Worm (Caenorhabditis elegans) whole organism, dauer: ENCODE measurements around the gene F07F6.8.

Experiments used
- unc-62 ChIP-seq: sonication (generic microtip); optimal IDR thresholded peaks from 2 replicates; lab custom pipeline; 2017; ENCODE audit warnings: missing biosample characterization, missing genetic modification reagents, missing genetic modification characterization

Gene F07F6.8

DNA sequence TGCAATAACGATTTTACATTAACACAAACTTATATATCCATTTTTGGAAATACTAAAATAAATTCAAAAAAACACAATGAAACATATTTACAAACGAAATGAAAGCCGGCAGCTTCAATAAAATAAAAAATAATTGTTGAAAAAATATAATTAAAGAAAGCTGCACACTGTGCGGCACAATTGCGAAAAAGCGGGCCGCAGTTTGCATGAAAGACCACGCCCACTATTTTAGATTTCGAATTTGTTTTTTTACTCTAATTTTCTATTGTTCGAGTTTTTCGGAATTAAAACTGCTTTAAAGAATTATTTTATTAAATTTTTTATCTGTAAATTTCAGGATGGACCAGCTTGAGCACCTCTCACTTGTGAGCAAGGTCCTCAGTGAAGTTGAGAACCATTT, 26.3 kb downstream of the F07F6.8 start, which contains the start of gene mog-5:
mog-5 (plus strand) TSS at position 338 of the 400 bp plus-strand sequence.
- no peak for TF ChIP-seq unc-62 (GFP tag; lab: Kevin White, UChicago)

ce11 chrII:5398779-5399178, 26.8 kb downstream of the F07F6.8 start, which contains the start of gene fbxl-3:
Gene fbxl-3, minus strand, starts transcription at chrII:5398902.
- no peak for TF ChIP-seq unc-62 (GFP tag; lab: Kevin White, UChicago)

ce11 chrII:5395594-5395993, 29.9 kb downstream of the F07F6.8 start, which contains the start of gene pink-1:
Gene pink-1, minus strand, starts transcription at chrII:5395694.
- TF ChIP-seq unc-62 (GFP tag; lab: Kevin White, UChicago): no peak

DNA sequence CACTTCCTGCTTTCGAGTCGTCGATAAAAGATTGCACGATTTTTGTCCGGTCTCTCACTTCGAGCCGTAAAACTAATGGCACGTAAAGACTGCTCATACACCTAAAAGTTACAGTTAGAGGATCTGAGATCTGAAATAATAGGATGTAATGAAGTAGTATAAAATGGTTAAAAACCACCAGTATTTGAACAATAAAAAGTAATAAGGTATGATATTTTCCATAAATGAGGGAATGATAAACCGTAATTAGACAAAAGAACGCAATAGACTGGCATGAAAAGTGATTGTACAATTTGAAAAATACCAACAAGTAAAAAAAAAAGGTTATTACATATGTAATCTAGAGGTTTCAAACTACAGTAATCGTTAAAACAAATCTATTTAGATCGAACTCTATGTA, 32.4 kb downstream of the F07F6.8 start, which contains the start of gene brap-2:
brap-2 (minus strand) TSS at position 101 of the 400 bp plus-strand sequence.
- TF ChIP-seq unc-62 (GFP tag; lab: Kevin White, UChicago): no peak

- TF ChIP-seq unc-62 (GFP tag; lab: Kevin White, UChicago): no peak
Observed at ce11 chrII:5391447-5391846, 34.1 kb downstream of the F07F6.8 start.

- no peak for TF ChIP-seq unc-62 (GFP tag; lab: Kevin White, UChicago)
Observed at ce11 chrII:5389831-5390323, 35.7 kb downstream of the F07F6.8 start, which contains the start of gene ndx-6. Gene ndx-6, minus strand, starts transcription at chrII:5389881.

ce11 chrII:5388786-5389421, 36.6 kb downstream of the F07F6.8 start, which contains the start of gene rsp-4:
Gene rsp-4, minus strand, starts transcription at chrII:5388836.
- no peak for TF ChIP-seq unc-62 (GFP tag; lab: Kevin White, UChicago)

DNA sequence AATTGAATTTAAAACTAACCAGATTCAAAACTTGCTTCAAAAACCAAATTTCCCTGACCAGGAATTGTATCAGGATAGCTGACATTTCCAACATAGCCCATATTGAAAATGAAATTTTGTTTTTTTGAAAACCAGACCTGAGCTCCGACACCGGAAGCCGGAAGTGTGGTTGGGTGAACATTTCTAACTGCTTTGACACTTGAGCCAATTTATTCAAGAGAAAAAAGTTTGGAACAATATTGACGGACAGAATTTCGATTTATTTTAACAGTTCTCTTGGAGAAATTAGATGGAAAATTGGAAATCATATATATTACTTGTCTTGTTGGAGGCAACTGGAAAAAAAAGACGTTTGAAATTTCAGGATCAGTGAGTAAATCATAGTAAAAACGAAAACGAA, 38.3 kb downstream of the F07F6.8 start, which contains the start of gene ccpp-6:
ccpp-6 (minus strand) TSS at position 101 of the 400 bp plus-strand sequence.
- TF ChIP-seq unc-62 (GFP tag; lab: Kevin White, UChicago): no peak

- no peak for TF ChIP-seq unc-62 (GFP tag; lab: Kevin White, UChicago)
Observed at ce11 chrII:5384282-5384681, 41.3 kb downstream of the F07F6.8 start.

ce11 chrII:5379614-5380077, 45.9 kb downstream of the F07F6.8 start, which contains the start of gene pkc-3:
Gene pkc-3, plus strand, starts transcription at chrII:5380027.
- TF ChIP-seq unc-62 (GFP tag; lab: Kevin White, UChicago): no peak

DNA sequence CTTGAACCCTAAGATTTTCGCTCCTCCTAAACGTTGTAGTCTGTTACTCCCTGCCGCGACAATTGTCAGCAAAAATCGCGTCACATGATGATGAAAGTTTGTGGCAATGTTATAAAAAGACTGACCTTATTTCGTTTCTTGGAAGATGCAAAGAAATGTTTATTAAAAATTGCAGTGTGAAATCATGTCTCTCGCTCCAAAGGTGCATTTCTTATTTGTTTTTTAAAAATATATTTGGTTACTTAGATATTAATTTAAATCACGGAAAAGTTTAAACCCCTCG, 47.4 kb downstream of the F07F6.8 start:
- no peak for TF ChIP-seq unc-62 (GFP tag; lab: Kevin White, UChicago)

ce11 chrII:5377467-5378238, 47.9 kb downstream of the F07F6.8 start, which contains the start of gene prdx-2:
Gene prdx-2, plus strand, starts transcription at chrII:5378195.
- no peak for TF ChIP-seq unc-62 (GFP tag; lab: Kevin White, UChicago)

DNA sequence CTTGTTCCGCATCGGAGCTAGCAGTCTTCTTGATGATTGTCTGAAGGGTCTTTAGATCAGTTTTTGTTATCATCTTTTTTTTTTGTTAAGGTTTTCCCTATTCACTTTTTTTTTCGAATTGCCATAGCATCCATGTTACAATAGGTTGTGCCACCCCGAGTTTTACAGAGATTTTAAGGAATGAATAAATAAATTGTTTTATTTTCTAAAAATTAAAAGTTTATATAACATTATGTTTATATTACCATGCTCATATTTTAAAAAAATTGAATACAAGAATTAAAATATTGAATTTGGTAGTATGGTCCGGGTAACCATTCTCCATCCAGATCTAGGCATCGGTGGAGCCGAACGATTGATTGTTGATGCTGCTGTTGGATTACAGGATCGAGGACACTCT, 50.6 kb downstream of the F07F6.8 start, which contains the start of gene algn-2:
algn-2 (plus strand) TSS at position 301 of the 400 bp plus-strand sequence.
- TF ChIP-seq unc-62 (GFP tag; lab: Kevin White, UChicago): no peak
